Fruit fly (Drosophila melanogaster): ENCODE measurements around the gene Aplip1.

The Aplip1 gene

DNA sequence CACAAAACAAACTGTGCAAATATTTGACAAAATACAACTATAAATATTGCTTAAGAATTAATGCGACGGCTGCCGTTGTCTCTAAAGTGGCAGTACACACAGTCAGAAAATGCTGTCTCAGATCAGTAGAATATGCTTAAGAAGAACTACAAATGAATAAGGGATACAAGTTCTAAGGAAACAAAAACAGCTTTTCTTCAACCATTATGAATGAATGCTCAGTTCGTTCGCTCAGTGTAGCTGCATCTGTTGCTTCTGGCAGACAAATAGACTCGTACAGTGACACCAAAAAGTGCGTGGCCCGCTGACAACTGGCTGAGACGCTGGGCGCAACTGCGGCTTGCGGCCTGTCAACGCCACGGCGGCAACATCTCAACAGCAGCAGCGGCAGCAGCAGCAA, 30.3 kb upstream of the Aplip1 start:
- TF ChIP-seq knrl (GFP tag; IDR thresholded peaks at IDR 0.05; ENCODE audit: partially characterized antibody) (0 out of 3 replicates have a peak, but pooled peaks have one; percentile 13), sens (GFP tag) (no peak), zf30C (GFP tag; optimal IDR thresholded peaks at IDR 0.05) (peak; percentile 71), scrt (GFP tag; optimal IDR thresholded peaks at IDR 0.05) (no peak), gfzf (GFP tag; optimal IDR thresholded peaks at IDR 0.05) (no peak), CG8388 (GFP tag; optimal IDR thresholded peaks at IDR 0.05) (peak; percentile 92), Gsc (GFP tag; IDR thresholded peaks at IDR 0.05) (no peak), CG18011 (GFP tag; optimal IDR thresholded peaks at IDR 0.05) (no peak), CG10431 (GFP tag; optimal IDR thresholded peaks at IDR 0.05) (no peak), CG10321 (GFP tag; IDR thresholded peaks at IDR 0.05) (no peak), cwo (GFP tag; optimal IDR thresholded peaks at IDR 0.05) (no peak), gem (tag; optimal IDR thresholded peaks at IDR 0.05) (peak; percentile 21), NFAT (GFP tag; IDR thresholded peaks at IDR 0.05) (no peak), unpg (GFP tag; optimal IDR thresholded peaks at IDR 0.05) (peak; percentile 0), chif (GFP tag; optimal IDR thresholded peaks at IDR 0.05) (no peak), Mrtf (GFP tag; IDR thresholded peaks at IDR 0.05) (0 out of 3 replicates have a peak, but pooled peaks have one; percentile 6), dysf (GFP tag; IDR thresholded peaks at IDR 0.05) (0 out of 3 replicates have a peak, but pooled peaks have one; percentile 30), pnt (GFP tag; optimal IDR thresholded peaks at IDR 0.05) (peak; percentile 20), ac (GFP tag; optimal IDR thresholded peaks at IDR 0.05) (no peak), fd64A (GFP tag; optimal IDR thresholded peaks at IDR 0.05) (no peak), vvl (GFP tag; IDR thresholded peaks at IDR 0.05) (no peak), CG1603 (tag; optimal IDR thresholded peaks at IDR 0.05) (peak; percentile 21), CG16779 (GFP tag; IDR thresholded peaks at IDR 0.05) (no peak), ken (GFP tag; IDR thresholded peaks at IDR 0.05) (0 out of 3 replicates have a peak, but pooled peaks have one; percentile 30), prd (optimal IDR thresholded peaks at IDR 0.05) (no peak), prd (GFP tag; IDR thresholded peaks at IDR 0.05) (peak; percentile 10; the same call in 1 of the 3 replicates), Drgx (GFP tag; IDR thresholded peaks at IDR 0.05) (peak; percentile 52), run (tag; optimal IDR thresholded peaks at IDR 0.05) (no peak), pros (GFP tag; optimal IDR thresholded peaks at IDR 0.05) (no peak)

DNA sequence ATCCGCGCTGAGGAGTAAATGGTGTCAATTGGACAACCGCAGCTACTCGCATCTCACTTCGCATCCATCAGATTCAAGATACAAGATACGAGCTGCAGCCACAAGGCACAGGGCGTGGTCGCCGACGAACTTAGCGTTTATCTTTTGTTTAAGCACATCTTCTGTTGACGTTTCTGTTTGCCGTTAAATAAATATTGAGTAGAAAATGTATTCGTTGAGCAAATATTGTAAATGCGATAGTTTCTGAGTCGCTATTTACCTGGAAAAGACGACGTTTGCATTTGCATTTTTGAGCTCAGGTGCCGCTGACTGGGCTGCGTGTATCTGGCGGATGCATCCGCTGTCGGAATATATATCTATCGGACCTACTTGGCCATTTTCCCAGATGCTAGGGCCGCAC, 29.9 kb upstream of the Aplip1 start:
- no peak for TF ChIP-seq CG32532 (GFP tag; IDR thresholded peaks at IDR 0.05)
- peak; percentile 17 for TF ChIP-seq HmgZ (tag; optimal IDR thresholded peaks at IDR 0.05)
- TF ChIP-seq CG18764 (GFP tag; optimal IDR thresholded peaks at IDR 0.05): peak; percentile 1
- TF ChIP-seq bcd (GFP tag; optimal IDR thresholded peaks at IDR 0.05): no peak
- TF ChIP-seq unpg (GFP tag; optimal IDR thresholded peaks at IDR 0.05): peak; percentile 65
- TF ChIP-seq CG12659 (GFP tag; optimal IDR thresholded peaks at IDR 0.05): peak; percentile 36
- peak; percentile 35; the same call in 1 of the 2 replicates for TF ChIP-seq CG14014 (GFP tag; IDR thresholded peaks at IDR 0.05)
- TF ChIP-seq yki (optimal IDR thresholded peaks at IDR 0.05): no peak
- TF ChIP-seq pan (optimal IDR thresholded peaks at IDR 0.05): no peak
- no peak for TF ChIP-seq pan (GFP tag; optimal IDR thresholded peaks at IDR 0.05 in 1 of 2, IDR thresholded peaks at IDR 0.05 in 1 of 2)
- TF ChIP-seq CG8281 (tag; optimal IDR thresholded peaks at IDR 0.05): peak; percentile 45
- TF ChIP-seq MTF-1 (GFP tag; optimal IDR thresholded peaks at IDR 0.05; ENCODE audit: borderline replicate concordance): peak; percentile 87
- no peak for TF ChIP-seq Trl (optimal IDR thresholded peaks at IDR 0.05)
- no peak for TF ChIP-seq Trl (GFP tag; optimal IDR thresholded peaks at IDR 0.05)
- peak; percentile 81 for TF ChIP-seq Med (GFP tag)
- peak; percentile 64 for TF ChIP-seq salm (tag; optimal IDR thresholded peaks at IDR 0.05)
- TF ChIP-seq dan (GFP tag; IDR thresholded peaks at IDR 0.05): no peak
- TF ChIP-seq CG12155 (GFP tag; optimal IDR thresholded peaks at IDR 0.05): no peak
- no peak for TF ChIP-seq CG10565 (GFP tag; optimal IDR thresholded peaks at IDR 0.05)
- TF ChIP-seq CG13296 (GFP tag; optimal IDR thresholded peaks at IDR 0.05): peak; percentile 3
- no peak for TF ChIP-seq Hmx (GFP tag; optimal IDR thresholded peaks at IDR 0.05)
- peak; percentile 50 for TF ChIP-seq Hey (tag; optimal IDR thresholded peaks at IDR 0.05)
- TF ChIP-seq bowl (GFP tag; IDR thresholded peaks at IDR 0.05): no peak
- TF ChIP-seq CG11456 (GFP tag; IDR thresholded peaks at IDR 0.05): no peak
- no peak for TF ChIP-seq dpn (GFP tag; optimal IDR thresholded peaks at IDR 0.05)
- TF ChIP-seq eyg (GFP tag; optimal IDR thresholded peaks at IDR 0.05): peak; percentile 9

All from whole organism, embryonic.